Fruit fly (Drosophila melanogaster): Measurements from ENCODE around the gene Prosbeta2R1.

DNA sequence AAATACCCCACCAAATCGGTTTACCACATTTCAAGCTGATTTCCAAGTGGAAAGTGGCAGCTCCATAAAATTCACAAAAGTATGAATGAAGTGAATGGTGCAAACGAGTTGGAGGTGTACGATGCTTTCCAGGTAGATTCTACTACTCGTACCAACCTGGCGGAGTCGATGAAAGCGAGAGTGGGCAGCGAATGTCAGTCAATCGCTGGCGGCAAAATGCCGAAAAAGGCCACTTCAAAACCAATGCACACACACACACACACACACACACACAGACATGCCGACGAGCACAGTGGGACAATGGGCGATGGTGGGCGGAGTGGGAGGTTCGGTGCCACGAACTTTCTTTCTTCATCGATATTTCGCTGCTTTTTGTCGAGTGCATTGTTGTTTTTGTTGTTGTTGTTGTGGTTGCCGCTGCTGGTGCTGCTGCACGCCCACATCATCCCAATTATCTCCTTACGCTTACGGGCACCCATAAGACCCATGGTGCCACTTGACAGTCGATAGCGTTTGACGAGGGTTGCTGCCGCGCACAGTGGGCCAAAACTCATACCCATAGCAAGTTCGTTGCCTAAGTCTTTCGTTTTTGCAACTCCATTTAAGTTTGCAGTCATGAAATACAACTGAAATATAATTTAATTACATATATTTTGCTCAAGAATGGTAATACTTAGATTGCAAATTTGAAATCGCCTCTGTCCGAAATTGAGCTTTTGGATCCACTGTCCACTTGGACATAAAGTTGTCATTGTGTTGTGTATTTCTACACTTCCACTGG is 25.3 kb upstream of the Prosbeta2R1 start:
- TF ChIP-seq CG11762 (GFP tag; optimal IDR thresholded peaks at IDR 0.05; ENCODE audit: insufficient read depth) (peak; percentile 60), Eip93F (GFP tag; optimal IDR thresholded peaks at IDR 0.05) (peak; percentile 5), Eip75B (GFP tag; optimal IDR thresholded peaks at IDR 0.05) (peak; percentile 58), OdsH (GFP tag; optimal IDR thresholded peaks at IDR 0.05) (peak; percentile 70)
